Worm (Caenorhabditis elegans): Measurements from ENCODE around the gene rnp-1.

DNA sequence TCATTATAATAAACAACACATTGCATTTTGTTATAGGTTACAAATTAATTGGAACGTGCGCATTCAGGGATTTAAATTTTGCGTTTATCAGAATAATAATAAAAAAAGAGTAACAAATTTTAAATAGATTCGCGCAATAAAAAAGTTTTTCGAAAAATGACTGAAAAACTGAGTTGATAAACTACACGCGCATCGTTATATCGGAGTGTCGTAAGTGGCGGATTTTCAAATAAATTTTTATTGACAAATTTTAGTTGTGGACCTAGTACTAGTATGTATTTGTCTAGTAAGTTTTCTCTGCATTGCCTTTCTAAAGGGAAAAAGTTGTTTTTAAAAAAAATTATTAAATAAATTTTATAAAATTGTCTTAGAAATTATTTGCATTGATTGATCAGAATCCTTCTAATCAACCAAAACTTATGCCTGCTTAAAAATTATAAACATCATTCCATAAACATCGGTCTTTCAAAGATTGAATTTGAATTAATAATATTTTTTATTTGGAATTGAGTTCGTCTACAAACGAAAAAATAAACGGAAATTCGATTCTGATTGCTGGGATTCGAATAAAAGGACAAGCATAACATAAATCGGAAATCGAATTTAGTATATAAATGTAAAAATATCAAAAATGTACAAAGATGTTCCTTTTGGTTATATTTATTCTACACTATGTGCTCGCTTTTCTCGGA, 7.6 kb upstream of the rnp-1 start, which contains the start of gene srd-4:
- TF ChIP-seq unc-62 (GFP tag; optimal IDR thresholded peaks at IDR 0.05) (no peak), nhr-12 (tag; optimal IDR thresholded peaks at IDR 0.05) (no peak), lsy-2 (tag; optimal IDR thresholded peaks at IDR 0.05) (peak; percentile 39), mls-2 (tag; optimal IDR thresholded peaks at IDR 0.05) (no peak), elt-1 (tag; optimal IDR thresholded peaks at IDR 0.05; ENCODE audit: borderline replicate concordance, insufficient read depth) (no peak), ztf-11 (tag; optimal IDR thresholded peaks at IDR 0.05) (no peak), ces-1 (GFP tag; optimal IDR thresholded peaks at IDR 0.05) (no peak), nhr-76 (tag; optimal IDR thresholded peaks at IDR 0.05) (no peak), lin-13 (tag; optimal IDR thresholded peaks at IDR 0.05) (no peak)
